Fruit fly (Drosophila melanogaster) whole organism, embryonic: ENCODE data around the gene CG13124.

Source experiments
- Antp ChIP-seq: fragments of 200-800 bp; sonication (Bioruptor generic); optimal IDR thresholded peaks from 3 replicates; lab custom pipeline; 2016; ENCODE audit warnings: missing biosample characterization, missing genetic modification characterization
- Asciz ChIP-seq: fragments of 200-800 bp; sonication (Bioruptor generic); optimal IDR thresholded peaks from 2 replicates; lab custom pipeline; 2017; ENCODE audit warnings: missing biosample characterization, mild to moderate bottlenecking, missing genetic modification characterization, missing genetic modification reagents
- BEAF-32 ChIP-seq: fragments of 200-800 bp; sonication (Bioruptor generic); optimal IDR thresholded peaks from 3 replicates; lab custom pipeline; 2017; ENCODE audit warnings: missing biosample characterization, missing genetic modification characterization, mild to moderate bottlenecking, moderate library complexity, missing genetic modification reagents
- Blimp-1 ChIP-seq: fragments of 200-800 bp; sonication (Bioruptor generic); optimal IDR thresholded peaks from 3 replicates; lab custom pipeline; 2018; ENCODE audit warnings: missing biosample characterization, missing genetic modification characterization, mild to moderate bottlenecking, moderate library complexity, missing genetic modification reagents
- CG1024 ChIP-seq: fragments of 200-800 bp; sonication (Bioruptor generic); IDR thresholded peaks from 2 replicates; pipeline ENCODE4 v1.3.6; 2022; ENCODE audit warnings: missing biosample characterization, missing genetic modification characterization
- CG10565 ChIP-seq: fragments of 200-800 bp; sonication (Bioruptor generic); optimal IDR thresholded peaks from 3 replicates; lab custom pipeline; 2016; ENCODE audit warnings: missing biosample characterization, mild to moderate bottlenecking, missing genetic modification characterization
- CG10654 ChIP-seq: fragments of 200-800 bp; sonication (Bioruptor generic); optimal IDR thresholded peaks from 2 replicates; lab custom pipeline; 2016; ENCODE audit warnings: missing biosample characterization, missing genetic modification characterization
- CG11085 ChIP-seq: fragments of 200-800 bp; sonication (Bioruptor generic); IDR thresholded peaks from 2 replicates; pipeline ENCODE4 v1.3.6; 2022; ENCODE audit warnings: missing biosample characterization, missing genetic modification characterization
- CG11560 ChIP-seq: fragments of 200-800 bp; sonication (Bioruptor generic); IDR thresholded peaks from 3 replicates; pipeline ENCODE4 v1.3.6; 2022; ENCODE audit warnings: missing biosample characterization, missing genetic modification characterization
- CG13123 ChIP-seq: fragments of 200-800 bp; sonication (Bioruptor generic); optimal IDR thresholded peaks from 2 replicates; lab custom pipeline; 2016; ENCODE audit warnings: missing biosample characterization, missing genetic modification characterization
- CG13775 ChIP-seq: fragments of 200-800 bp; sonication (Bioruptor generic); optimal IDR thresholded peaks from 3 replicates; lab custom pipeline; 2017; ENCODE audit warnings: missing biosample characterization, mild to moderate bottlenecking, missing genetic modification characterization
- CG15514 ChIP-seq: fragments of 200-800 bp; sonication (Bioruptor generic); optimal IDR thresholded peaks from 3 replicates; lab custom pipeline; 2017; ENCODE audit warnings: missing biosample characterization, missing genetic modification characterization, mild to moderate bottlenecking, moderate library complexity, missing genetic modification reagents
- CG17568 ChIP-seq: fragments of 200-800 bp; sonication (Bioruptor generic); optimal IDR thresholded peaks from 2 replicates; lab custom pipeline; 2018; ENCODE audit warnings: missing biosample characterization, mild to moderate bottlenecking, missing genetic modification characterization, moderate library complexity
- CG1792 ChIP-seq: fragments of 200-800 bp; sonication (Bioruptor generic); optimal IDR thresholded peaks from 2 replicates; lab custom pipeline; 2016; ENCODE audit warnings: missing biosample characterization, missing genetic modification characterization
- CG1832 ChIP-seq: fragments of 200-800 bp; sonication (Bioruptor generic); optimal IDR thresholded peaks from 2 replicates; lab custom pipeline; 2017; ENCODE audit warnings: missing biosample characterization, mild to moderate bottlenecking, missing genetic modification characterization, inconsistent platforms
- CG2120 ChIP-seq: fragments of 200-800 bp; sonication (Bioruptor generic); optimal IDR thresholded peaks from 3 replicates; lab custom pipeline; 2016; ENCODE audit warnings: missing biosample characterization, missing genetic modification characterization
- CG3838 ChIP-seq: fragments of 200-800 bp; sonication (Bioruptor generic); optimal IDR thresholded peaks from 3 replicates; lab custom pipeline; 2016; ENCODE audit warnings: missing biosample characterization, missing genetic modification characterization
- CG42726 ChIP-seq: fragments of 200-800 bp; sonication (Bioruptor generic); IDR thresholded peaks from 2 replicates; pipeline ENCODE4 v1.3.6; 2022; ENCODE audit warnings: missing biosample characterization, missing genetic modification characterization; ENCODE audit not compliant: partially characterized antibody
- CG4730 ChIP-seq: fragments of 200-800 bp; sonication (Bioruptor generic); IDR thresholded peaks from 2 replicates; pipeline ENCODE4 v1.3.6; 2022; ENCODE audit warnings: missing biosample characterization, missing genetic modification characterization
- CG5180 ChIP-seq: fragments of 200-800 bp; sonication (Bioruptor generic); optimal IDR thresholded peaks from 3 replicates; lab custom pipeline; 2017; ENCODE audit warnings: missing biosample characterization, missing genetic modification characterization, mild to moderate bottlenecking, moderate library complexity, missing genetic modification reagents
- CG6175 ChIP-seq: fragments of 200-800 bp; sonication (Bioruptor generic); IDR thresholded peaks from 3 replicates; pipeline ENCODE4 v1.3.6; 2022; ENCODE audit warnings: missing biosample characterization, missing genetic modification characterization
- CG7839 ChIP-seq: fragments of 200-800 bp; sonication (Bioruptor generic); optimal IDR thresholded peaks from 3 replicates; lab custom pipeline; 2018; ENCODE audit warnings: missing biosample characterization, mild to moderate bottlenecking, missing genetic modification characterization, moderate library complexity
- CG7928 ChIP-seq: fragments of 200-800 bp; sonication (Bioruptor generic); optimal IDR thresholded peaks from 2 replicates; lab custom pipeline; 2017; ENCODE audit warnings: missing biosample characterization, mild to moderate bottlenecking, missing genetic modification characterization
- CrebB ChIP-seq: fragments of 200-800 bp; sonication (Bioruptor generic); optimal IDR thresholded peaks from 3 replicates; lab custom pipeline; 2018; ENCODE audit warnings: missing biosample characterization, mild to moderate bottlenecking, missing genetic modification characterization
- D19B ChIP-seq: fragments of 200-800 bp; sonication (Bioruptor generic); optimal IDR thresholded peaks from 2 replicates; lab custom pipeline; 2017; ENCODE audit warnings: missing biosample characterization, mild to moderate bottlenecking, missing genetic modification characterization
- Dp ChIP-seq: fragments of 200-800 bp; sonication (Bioruptor generic); optimal IDR thresholded peaks from 2 replicates; lab custom pipeline; 2018; ENCODE audit warnings: missing biosample characterization, mild to moderate bottlenecking, missing genetic modification characterization, moderate library complexity
- Eip74EF ChIP-seq, 2 experiments: fragments of 200-800 bp in 1 of 2; fragments of >200 bp in 1 of 2; sonication (Bioruptor generic) in 1 of 2; optimal IDR thresholded peaks; 2 replicates each; lab custom pipeline; 2017 to 2019; ENCODE audit warnings: missing biosample characterization in 2 of 2, missing genetic modification characterization in 2 of 2, mild to moderate bottlenecking in 1 of 2, moderate library complexity in 1 of 2
- Elba2 ChIP-seq: fragments of 200-800 bp; sonication (Bioruptor generic); optimal IDR thresholded peaks from 3 replicates; lab custom pipeline; 2016; ENCODE audit warnings: missing biosample characterization, missing genetic modification characterization
- Gug ChIP-seq: fragments of 200-800 bp; sonication (Bioruptor generic); IDR thresholded peaks from 4 replicates; pipeline ENCODE4 v1.3.6; 2022; ENCODE audit warnings: missing biosample characterization, missing genetic modification characterization
- Jarid2 ChIP-seq: fragments of 200-800 bp; sonication (Bioruptor generic); optimal IDR thresholded peaks from 3 replicates; lab custom pipeline; 2017; ENCODE audit warnings: mild to moderate bottlenecking, missing biosample characterization, missing genetic modification reagents, missing genetic modification characterization
- NfI ChIP-seq: fragments of 200-800 bp; sonication (Bioruptor generic); optimal IDR thresholded peaks from 3 replicates; lab custom pipeline; 2018; ENCODE audit warnings: missing biosample characterization, mild to moderate bottlenecking, missing genetic modification characterization, moderate library complexity
- Sry-δ ChIP-seq: fragments of 200-800 bp; sonication (Bioruptor generic); optimal IDR thresholded peaks from 2 replicates; lab custom pipeline; 2016; ENCODE audit warnings: missing biosample characterization, missing genetic modification characterization
- Taf1 ChIP-seq: fragments of 200-800 bp; sonication (Bioruptor generic); IDR thresholded peaks from 2 replicates; pipeline ENCODE4 v1.3.6; 2022; ENCODE audit warnings: missing biosample characterization, missing genetic modification characterization
- ase ChIP-seq: fragments of 200-800 bp; sonication (Bioruptor generic); IDR thresholded peaks from 3 replicates; pipeline ENCODE4 v1.3.6; 2022; ENCODE audit warnings: missing biosample characterization, missing genetic modification characterization
- cad ChIP-seq: fragments of >200 bp; optimal IDR thresholded peaks from 2 replicates; lab custom pipeline; 2017; ENCODE audit warnings: missing biosample characterization, missing genetic modification characterization
- ham ChIP-seq: fragments of 200-800 bp; sonication (Bioruptor generic); IDR thresholded peaks from 2 replicates; pipeline ENCODE4 v1.3.6; 2022; ENCODE audit warnings: missing biosample characterization, missing genetic modification characterization
- jing ChIP-seq: fragments of 200-800 bp; sonication (Bioruptor generic); optimal IDR thresholded peaks from 2 replicates; lab custom pipeline; 2018; ENCODE audit warnings: missing biosample characterization, mild to moderate bottlenecking, missing genetic modification characterization
- nerfin-2 ChIP-seq: fragments of 200-800 bp; sonication (Bioruptor generic); IDR thresholded peaks from 2 replicates; pipeline ENCODE4 v1.3.6; 2022; ENCODE audit warnings: missing biosample characterization, missing genetic modification characterization; ENCODE audit not compliant: partially characterized antibody
- pho ChIP-seq: fragments of 200-800 bp; sonication (Bioruptor generic); optimal IDR thresholded peaks from 2 replicates; lab custom pipeline; 2016; ENCODE audit warnings: missing biosample characterization, missing genetic modification characterization
- pros ChIP-seq: fragments of 200-800 bp; sonication (Bioruptor generic); optimal IDR thresholded peaks from 3 replicates; lab custom pipeline; 2019; ENCODE audit warnings: missing biosample characterization, mild to moderate bottlenecking, missing genetic modification characterization, moderate library complexity
- psq ChIP-seq: fragments of 200-800 bp; sonication (Bioruptor generic); optimal IDR thresholded peaks from 2 replicates; lab custom pipeline; 2017; ENCODE audit warnings: missing biosample characterization, missing genetic modification characterization
- pzg ChIP-seq: fragments of 200-800 bp; sonication (Bioruptor generic); optimal IDR thresholded peaks from 3 replicates; lab custom pipeline; 2018; ENCODE audit warnings: missing biosample characterization, mild to moderate bottlenecking, missing genetic modification characterization, moderate library complexity
- sc ChIP-seq, 3 experiments: fragments of >200 bp in 2 of 3; fragments of 200-800 bp in 1 of 3; sonication (Bioruptor generic) in 1 of 3; optimal IDR thresholded peaks; 2 replicates in 2 of 3; 3 replicates in 1 of 3; lab custom pipeline; 2017; ENCODE audit warnings: mild to moderate bottlenecking in 1 of 3, missing biosample characterization in 1 of 3, missing genetic modification characterization in 1 of 3, missing genetic modification reagents in 1 of 3
- slbo ChIP-seq: fragments of 200-800 bp; sonication (Bioruptor generic); IDR thresholded peaks from 2 replicates; pipeline ENCODE4 v1.3.6; 2022; ENCODE audit warnings: missing biosample characterization, missing genetic modification characterization
- sob ChIP-seq: fragments of 200-800 bp; sonication (Bioruptor generic); IDR thresholded peaks from 2 replicates; pipeline ENCODE4 v1.3.6; 2022; ENCODE audit warnings: missing biosample characterization, missing genetic modification characterization
- sr ChIP-seq: fragments of 200-800 bp; sonication (Bioruptor generic); IDR thresholded peaks from 3 replicates; pipeline ENCODE4 v1.3.6; 2022; ENCODE audit warnings: missing biosample characterization, missing genetic modification characterization
- tna ChIP-seq: fragments of 200-800 bp; sonication (Bioruptor generic); IDR thresholded peaks from 2 replicates; pipeline ENCODE4 v1.3.6; 2022; ENCODE audit warnings: missing biosample characterization, missing genetic modification characterization; ENCODE audit not compliant: partially characterized antibody
- toy ChIP-seq: fragments of 200-800 bp; sonication (Bioruptor generic); IDR thresholded peaks from 2 replicates; pipeline ENCODE4 v1.3.6; 2022; ENCODE audit warnings: missing biosample characterization, missing genetic modification characterization
- ttk ChIP-seq: fragments of 200-800 bp; sonication (Bioruptor generic); IDR thresholded peaks from 2 replicates; pipeline ENCODE4 v2.1.2; 2022; ENCODE audit warnings: missing biosample characterization, missing genetic modification characterization
- zen ChIP-seq: fragments of 200-800 bp; sonication (Bioruptor generic); optimal IDR thresholded peaks from 3 replicates; lab custom pipeline; 2018; ENCODE audit warnings: missing biosample characterization, mild to moderate bottlenecking, missing genetic modification characterization, moderate library complexity

CG13124 gene

DNA sequence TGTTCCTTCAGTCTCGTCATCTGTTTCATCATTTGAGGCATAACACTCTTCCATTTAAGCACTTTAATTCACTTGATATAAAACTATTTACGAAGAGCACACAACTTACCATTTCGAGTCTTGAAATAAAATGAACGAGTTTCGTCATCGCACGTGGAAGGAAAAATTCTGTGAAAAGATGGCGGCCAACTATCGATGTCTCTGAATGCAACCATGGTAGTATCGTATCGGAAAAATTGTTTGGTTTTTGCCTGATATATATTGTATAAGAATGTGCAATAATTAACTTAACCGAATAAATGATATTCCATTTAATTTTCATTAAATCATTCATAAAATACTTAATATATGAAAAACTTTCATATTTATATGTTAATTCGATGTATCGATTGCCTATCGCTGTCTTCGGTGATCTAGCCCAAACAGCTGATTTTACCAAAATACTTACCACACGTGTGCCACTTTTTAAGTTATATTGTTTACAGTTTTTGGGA lies 13.5 kb downstream of the CG13124 start, which contains the start of gene Bka (continued):
- peak in 1 of 2 experiments; percentile 65 for TF ChIP-seq Eip74EF (GFP tag; optimal IDR thresholded peaks at IDR 0.05; lab: Kevin White, UChicago)
- TF ChIP-seq CG10565 (GFP tag; lab: Kevin White, UChicago), result no peak
- no peak for TF ChIP-seq sc (optimal IDR thresholded peaks at IDR 0.05; lab: Kevin White, UChicago)
- peak; percentile 43 for TF ChIP-seq sc (GFP tag; optimal IDR thresholded peaks at IDR 0.05; lab: Kevin White, UChicago)
- no peak for TF ChIP-seq CG10654
- TF ChIP-seq CG1024 (GFP tag; lab: Robert Waterston, UW), result no peak
- TF ChIP-seq CG13123 (GFP tag; lab: Kevin White, UChicago), result peak; percentile 1
- peak; percentile 68 for TF ChIP-seq NfI (GFP tag; lab: Kevin White, UChicago)
- peak; percentile 79 for TF ChIP-seq CrebB
- no peak for TF ChIP-seq CG5180 (GFP tag; lab: Kevin White, UChicago)
- peak; percentile 51 for TF ChIP-seq CG7839 (tag; lab: Kevin White, UChicago)
- TF ChIP-seq CG42726 (GFP tag; lab: Robert Waterston, UW), result peak; percentile 88
- no peak for TF ChIP-seq ase (GFP tag; lab: Robert Waterston, UW)
- peak; percentile 6 for TF ChIP-seq pros (GFP tag; lab: Kevin White, UChicago)
- no peak for TF ChIP-seq CG11085 (GFP tag; lab: Robert Waterston, UW)
- TF ChIP-seq CG1832 (GFP tag; lab: Kevin White, UChicago), result no peak
- TF ChIP-seq slbo, result 0 out of 2 replicates have a peak, but pooled peaks have one; percentile 28
- TF ChIP-seq CG17568 (GFP tag; lab: Kevin White, UChicago), result peak; percentile 78
- TF ChIP-seq CG11560 (tag; lab: Robert Waterston, UW), result no peak
- TF ChIP-seq D19B, result no peak
- peak; percentile 68 for TF ChIP-seq Dp (GFP tag; lab: Kevin White, UChicago)
- TF ChIP-seq cad (GFP tag; lab: Kevin White, UChicago), result no peak
- TF ChIP-seq ttk (GFP tag; lab: Robert Waterston, UW), result no peak; the same call in 1 of the 2 replicates
- no peak for TF ChIP-seq CG2120 (GFP tag; lab: Kevin White, UChicago)
- peak; percentile 61 for TF ChIP-seq sob (GFP tag; lab: Robert Waterston, UW)
- peak; percentile 52 for TF ChIP-seq Asciz (GFP tag; lab: Kevin White, UChicago)
- no peak for TF ChIP-seq Antp (GFP tag; lab: Kevin White, UChicago)
- TF ChIP-seq CG3838 (GFP tag; lab: Kevin White, UChicago), result no peak
- no peak for TF ChIP-seq CG1792 (GFP tag; lab: Kevin White, UChicago)
- peak; percentile 79 for TF ChIP-seq Sry-δ
- TF ChIP-seq psq (GFP tag; lab: Kevin White, UChicago), result no peak
- TF ChIP-seq CG15514 (GFP tag; lab: Kevin White, UChicago), result peak; percentile 86
- TF ChIP-seq CG6175 (GFP tag; lab: Robert Waterston, UW), result no peak
- no peak for TF ChIP-seq sr
- peak; percentile 92 for TF ChIP-seq tna (GFP tag; lab: Robert Waterston, UW)
- TF ChIP-seq CG4730, result no peak
- peak; percentile 80 for TF ChIP-seq CG13775 (GFP tag; lab: Kevin White, UChicago)
- no peak for TF ChIP-seq Gug (GFP tag; lab: Robert Waterston, UW)
- peak; percentile 20 for TF ChIP-seq pho (GFP tag; lab: Kevin White, UChicago)
- TF ChIP-seq Blimp-1 (GFP tag; lab: Kevin White, UChicago), result no peak
- TF ChIP-seq Jarid2 (GFP tag; lab: Kevin White, UChicago), result peak; percentile 53
- no peak for TF ChIP-seq Taf1
- peak; percentile 51 for TF ChIP-seq CG7928 (GFP tag; lab: Kevin White, UChicago)
- TF ChIP-seq Elba2 (GFP tag; lab: Kevin White, UChicago), result no peak
- TF ChIP-seq BEAF-32, result peak; percentile 99
- peak; percentile 21 for TF ChIP-seq zen
- peak; percentile 94 for TF ChIP-seq nerfin-2
- peak; percentile 83 for TF ChIP-seq pzg (GFP tag; lab: Kevin White, UChicago)
- no peak for TF ChIP-seq jing (GFP tag; lab: Kevin White, UChicago)
- no peak for TF ChIP-seq ham (GFP tag; lab: Robert Waterston, UW)
- no peak for TF ChIP-seq toy
